Fruit fly (Drosophila melanogaster) S2 (cell line): Measurements from ENCODE around the gene Ndae1.

Experiments used
- CG8478 ChIP-seq: fragments of >200 bp; optimal IDR thresholded peaks from 2 replicates; lab custom pipeline; 2018
- CTCF ChIP-seq, 2 experiments: fragments of >200 bp; optimal IDR thresholded peaks; 2 replicates each; lab custom pipeline; 2018

The Ndae1 gene

dm6 chr2L:7249293-7249819 lies at the start of gene Ndae1:
Gene Ndae1, minus strand, starts transcription at chr2L:7249343.
- no peak for TF ChIP-seq CG8478 (lab: Kevin White, UChicago)
- TF ChIP-seq CTCF (optimal IDR thresholded peaks at IDR 0.05; lab: Kevin White, UChicago): no peak

dm6 chr2L:7295924-7296323 lies 46.8 kb upstream of the Ndae1 start:
- no peak for TF ChIP-seq CG8478 (lab: Kevin White, UChicago)
- TF ChIP-seq CTCF (optimal IDR thresholded peaks at IDR 0.05; lab: Kevin White, UChicago): no peak

- TF ChIP-seq CTCF (optimal IDR thresholded peaks at IDR 0.05; lab: Kevin White, UChicago): no peak
- TF ChIP-seq CG8478 (lab: Kevin White, UChicago): no peak
These were observed 45.8 kb upstream of the Ndae1 start for dm6 chr2L:7294964-7295363.

- TF ChIP-seq CTCF (optimal IDR thresholded peaks at IDR 0.05; lab: Kevin White, UChicago): no peak
- no peak for TF ChIP-seq CG8478 (lab: Kevin White, UChicago)
These were observed 44.6 kb upstream of the Ndae1 start for dm6 chr2L:7293475-7294332.

- TF ChIP-seq CTCF (optimal IDR thresholded peaks at IDR 0.05; lab: Kevin White, UChicago): no peak
- TF ChIP-seq CG8478 (lab: Kevin White, UChicago): no peak
These were observed 42.8 kb upstream of the Ndae1 start for dm6 chr2L:7291968-7292367.

dm6 chr2L:7290577-7290976 lies 41.4 kb upstream of the Ndae1 start:
- no peak for TF ChIP-seq CTCF (optimal IDR thresholded peaks at IDR 0.05; lab: Kevin White, UChicago)
- no peak for TF ChIP-seq CG8478 (lab: Kevin White, UChicago)

- no peak for TF ChIP-seq CG8478 (lab: Kevin White, UChicago)
- TF ChIP-seq CTCF (optimal IDR thresholded peaks at IDR 0.05; lab: Kevin White, UChicago): no peak
These were observed 40.7 kb upstream of the Ndae1 start for dm6 chr2L:7289880-7290279.

dm6 chr2L:7285862-7286261 lies 36.7 kb upstream of the Ndae1 start:
- no peak for TF ChIP-seq CTCF (optimal IDR thresholded peaks at IDR 0.05; lab: Kevin White, UChicago)
- no peak for TF ChIP-seq CG8478 (lab: Kevin White, UChicago)

- TF ChIP-seq CG8478 (lab: Kevin White, UChicago) (no peak), CTCF (optimal IDR thresholded peaks at IDR 0.05; lab: Kevin White, UChicago) (no peak)
These were observed 35.6 kb upstream of the Ndae1 start for dm6 chr2L:7284791-7285190.

- TF ChIP-seq CTCF (optimal IDR thresholded peaks at IDR 0.05; lab: Kevin White, UChicago) (no peak), CG8478 (lab: Kevin White, UChicago) (no peak)
These were observed 35.0 kb upstream of the Ndae1 start for dm6 chr2L:7284121-7284520.

- TF ChIP-seq CTCF (optimal IDR thresholded peaks at IDR 0.05; lab: Kevin White, UChicago) (no peak), CG8478 (lab: Kevin White, UChicago) (no peak)
These were observed 33.0 kb upstream of the Ndae1 start for dm6 chr2L:7282128-7282527.

dm6 chr2L:7281430-7281829 lies 32.3 kb upstream of the Ndae1 start:
- TF ChIP-seq CG8478 (lab: Kevin White, UChicago) (no peak), CTCF (optimal IDR thresholded peaks at IDR 0.05; lab: Kevin White, UChicago) (peak; percentile 93 to 99)

dm6 chr2L:7277562-7278255 lies 28.6 kb upstream of the Ndae1 start:
- TF ChIP-seq CG8478 (lab: Kevin White, UChicago) (no peak), CTCF (optimal IDR thresholded peaks at IDR 0.05; lab: Kevin White, UChicago) (no peak)

- no peak for TF ChIP-seq CG8478 (lab: Kevin White, UChicago)
- no peak for TF ChIP-seq CTCF (optimal IDR thresholded peaks at IDR 0.05; lab: Kevin White, UChicago)
These were observed 27.9 kb upstream of the Ndae1 start, which contains the start of gene Wnt4 for dm6 chr2L:7277017-7277416. Gene Wnt4, minus strand, starts transcription at chr2L:7277171.

dm6 chr2L:7272452-7272851 lies 23.3 kb upstream of the Ndae1 start:
- TF ChIP-seq CTCF (optimal IDR thresholded peaks at IDR 0.05; lab: Kevin White, UChicago): no peak
- no peak for TF ChIP-seq CG8478 (lab: Kevin White, UChicago)
